Worm (Caenorhabditis elegans) whole organism, young adult: Measurements from ENCODE around the gene dnc-3.

Experiments
- T07F8.4 ChIP-seq: sonication (generic microtip); optimal IDR thresholded peaks from 2 replicates; lab custom pipeline; 2016; ENCODE audit warnings: mild to moderate bottlenecking, missing genetic modification characterization, moderate library complexity, missing compliant biosample characterization
- attf-3 ChIP-seq: fragments of 200-800 bp; sonication (Bioruptor generic); conservative IDR thresholded peaks from 2 replicates; pipeline ENCODE4 v1.3.6; 2022; ENCODE audit warnings: missing genetic modification reagents, missing genetic modification characterization, missing compliant biosample characterization
- ceh-91 ChIP-seq: fragments of 200-800 bp; sonication (Bioruptor generic); IDR thresholded peaks from 2 replicates; pipeline ENCODE4 v1.3.6; 2022; ENCODE audit warnings: missing genetic modification reagents, missing genetic modification characterization, missing compliant biosample characterization
- pha-4 ChIP-seq: fragments of 150-350 bp; sonication (generic microtip); optimal IDR thresholded peaks from 2 replicates; lab custom pipeline; 2014; ENCODE audit warnings: missing biosample characterization, missing genetic modification reagents, missing genetic modification characterization
- xnd-1 ChIP-seq: sonication (generic microtip); optimal IDR thresholded peaks from 2 replicates; lab custom pipeline; 2016; ENCODE audit warnings: missing genotype, missing genetic modification reagents, missing genetic modification characterization, missing compliant biosample characterization

DNA sequence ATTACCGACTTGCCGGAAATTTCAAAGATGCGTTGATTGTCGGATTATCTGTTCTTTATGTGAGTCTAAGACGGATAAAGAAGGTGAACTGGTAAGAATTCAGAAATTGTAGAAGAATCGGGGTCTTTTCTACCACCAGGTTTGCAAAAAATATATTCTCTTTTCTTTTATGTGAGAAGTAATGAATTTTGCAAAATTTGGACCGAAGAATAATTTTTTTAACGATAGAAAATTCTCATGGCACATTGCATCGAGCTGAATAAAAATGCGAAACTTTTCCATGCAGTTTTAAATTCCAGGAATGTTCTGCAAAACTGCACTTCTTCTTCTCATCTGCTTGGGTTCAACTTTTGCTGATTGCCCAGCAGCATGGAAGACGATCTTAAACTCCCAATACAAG, 19.7 kb downstream of the dnc-3 start, which contains the start of gene clec-130:
- no peak for TF ChIP-seq T07F8.4 (tag; lab: Kevin White, UChicago)
- no peak for TF ChIP-seq pha-4
- TF ChIP-seq ceh-91 (GFP tag; lab: Robert Waterston, UW) = no peak
- TF ChIP-seq xnd-1 (tag; lab: Kevin White, UChicago) = no peak
- no peak for TF ChIP-seq attf-3 (GFP tag; lab: Robert Waterston, UW)
